Worm (Caenorhabditis elegans) whole organism, L4 larva: Measurements from ENCODE around the gene Y38A10A.11.

ENCODE experiments used
- D1046.2 ChIP-seq: fragments of 200-800 bp; sonication (Bioruptor generic); IDR thresholded peaks from 2 replicates; pipeline ENCODE4 v1.3.6; 2022; ENCODE audit warnings: missing genetic modification characterization, missing compliant biosample characterization
- F10B5.3 ChIP-seq: sonication (generic microtip); optimal IDR thresholded peaks from 2 replicates; lab custom pipeline; 2016; ENCODE audit warnings: mild to moderate bottlenecking, missing genetic modification characterization, missing compliant biosample characterization
- F37D6.2 ChIP-seq: sonication (generic microtip); optimal IDR thresholded peaks from 2 replicates; lab custom pipeline; 2016; ENCODE audit warnings: mild to moderate bottlenecking, missing genetic modification characterization, missing compliant biosample characterization
- R02D3.7 ChIP-seq: fragments of 150-350 bp; sonication (generic microtip); optimal IDR thresholded peaks from 3 replicates; lab custom pipeline; 2014; ENCODE audit warnings: missing biosample characterization, missing genetic modification characterization
- T26A8.4 ChIP-seq: fragments of 200-800 bp; sonication (Bioruptor generic); IDR thresholded peaks from 2 replicates; pipeline ENCODE4 v1.3.6; 2022; ENCODE audit warnings: missing genetic modification characterization, missing compliant biosample characterization
- Y5F2A.4 ChIP-seq: fragments of 200-800 bp; sonication (Bioruptor generic); optimal IDR thresholded peaks from 2 replicates; lab custom pipeline; 2018; ENCODE audit warnings: mild to moderate bottlenecking, missing genetic modification characterization, missing compliant biosample characterization
- Y75B8A.6 ChIP-seq: fragments of 200-800 bp; sonication (Bioruptor generic); IDR thresholded peaks from 2 replicates; pipeline ENCODE4 v1.3.6; 2022; ENCODE audit warnings: missing genetic modification reagents, missing genetic modification characterization, missing compliant biosample characterization
- ZK337.2 ChIP-seq: fragments of 200-800 bp; sonication (Bioruptor generic); IDR thresholded peaks from 2 replicates; pipeline ENCODE4 v1.3.6; 2022; ENCODE audit warnings: missing genetic modification reagents, missing genetic modification characterization, missing compliant biosample characterization
- arid-1 ChIP-seq: fragments of 200-800 bp; sonication (Bioruptor generic); conservative IDR thresholded peaks from 2 replicates; pipeline ENCODE4 v1.3.6; 2022; ENCODE audit warnings: missing genetic modification reagents, missing genetic modification characterization, missing compliant biosample characterization
- ceh-62 ChIP-seq: sonication (generic microtip); optimal IDR thresholded peaks from 2 replicates; lab custom pipeline; 2017; ENCODE audit warnings: missing biosample characterization, missing genetic modification characterization
- ces-1 ChIP-seq: fragments of 150-350 bp; sonication (generic microtip); optimal IDR thresholded peaks from 4 replicates; lab custom pipeline; 2014; ENCODE audit warnings: missing biosample characterization, missing genetic modification reagents, missing genetic modification characterization
- ctbp-1 ChIP-seq: fragments of 200-800 bp; sonication (Bioruptor generic); IDR thresholded peaks from 2 replicates; pipeline ENCODE4 v1.3.6; 2022; ENCODE audit warnings: missing genetic modification reagents, missing genetic modification characterization, missing compliant biosample characterization
- daf-16 ChIP-seq, 3 experiments: sonication (generic microtip); optimal IDR thresholded peaks; 2 replicates each; lab custom pipeline; 2016 to 2017; ENCODE audit warnings: missing genetic modification characterization in 3 of 3, missing genetic modification reagents in 3 of 3, mild to moderate bottlenecking in 2 of 3, missing compliant biosample characterization in 2 of 3, missing biosample characterization in 1 of 3, moderate library complexity in 1 of 3
- daf-19 ChIP-seq: fragments of 200-800 bp; sonication (Bioruptor generic); conservative IDR thresholded peaks from 2 replicates; pipeline ENCODE4 v1.3.6; 2022; ENCODE audit warnings: missing genetic modification characterization, missing compliant biosample characterization
- daf-8 ChIP-seq: fragments of 200-800 bp; sonication (Bioruptor generic); IDR thresholded peaks from 2 replicates; pipeline ENCODE4 v1.3.6; 2022; ENCODE audit warnings: missing genetic modification characterization, missing compliant biosample characterization
- dmd-6 ChIP-seq: fragments of 200-800 bp; sonication (Bioruptor generic); IDR thresholded peaks from 2 replicates; pipeline ENCODE4 v1.3.6; 2022; ENCODE audit warnings: missing genetic modification reagents, missing genetic modification characterization, missing compliant biosample characterization
- dmd-8 ChIP-seq: fragments of 200-800 bp; sonication (Bioruptor generic); IDR thresholded peaks from 2 replicates; pipeline ENCODE4 v1.3.6; 2022; ENCODE audit warnings: missing genetic modification characterization, missing compliant biosample characterization
- dve-1 ChIP-seq: sonication (generic microtip); optimal IDR thresholded peaks from 2 replicates; lab custom pipeline; 2017; ENCODE audit warnings: antibody characterized with exemption, mild to moderate bottlenecking, missing genetic modification characterization, missing compliant biosample characterization; ENCODE audit not compliant: insufficient read depth
- fkh-10 ChIP-seq: fragments of 150-350 bp; optimal IDR thresholded peaks from 2 replicates; lab custom pipeline; 2014; ENCODE audit warnings: missing biosample characterization, missing genetic modification reagents, missing genetic modification characterization
- jun-1 ChIP-seq: fragments of 150-350 bp; optimal IDR thresholded peaks from 2 replicates; lab custom pipeline; 2014; ENCODE audit warnings: missing biosample characterization, missing genetic modification reagents, missing genetic modification characterization
- lin-29 ChIP-seq: fragments of 200-800 bp; sonication (Bioruptor generic); IDR thresholded peaks from 2 replicates; pipeline ENCODE4 v1.3.6; 2022; ENCODE audit warnings: missing genetic modification reagents, missing genetic modification characterization, missing compliant biosample characterization
- lin-39 ChIP-seq: fragments of 150-350 bp; optimal IDR thresholded peaks from 2 replicates; lab custom pipeline; 2014; ENCODE audit warnings: missing biosample characterization, missing genetic modification reagents, missing genetic modification characterization
- lir-3 ChIP-seq: sonication (generic microtip); optimal IDR thresholded peaks from 2 replicates; lab custom pipeline; 2016; ENCODE audit warnings: mild to moderate bottlenecking, missing genetic modification characterization, missing compliant biosample characterization
- mdl-1 ChIP-seq, 2 experiments: fragments of 150-350 bp in 1 of 2; sonication (generic microtip) in 1 of 2; optimal IDR thresholded peaks; 2 replicates each; lab custom pipeline; 2014 to 2017; ENCODE audit warnings: missing biosample characterization in 2 of 2, missing genetic modification characterization in 2 of 2
- mes-2 ChIP-seq: sonication (generic microtip); optimal IDR thresholded peaks from 2 replicates; lab custom pipeline; 2016; ENCODE audit warnings: missing genotype, mild to moderate bottlenecking, missing genetic modification characterization, missing compliant biosample characterization; ENCODE audit not compliant: poor library complexity, severe bottlenecking
- nhr-10 ChIP-seq: fragments of 150-350 bp; optimal IDR thresholded peaks from 2 replicates; lab custom pipeline; 2014; ENCODE audit warnings: missing biosample characterization, missing genetic modification characterization
- nhr-237 ChIP-seq: sonication (generic microtip); optimal IDR thresholded peaks from 2 replicates; lab custom pipeline; 2017; ENCODE audit warnings: missing biosample characterization, missing genetic modification characterization
- nhr-28 ChIP-seq: fragments of 150-350 bp; optimal IDR thresholded peaks from 2 replicates; lab custom pipeline; 2014; ENCODE audit warnings: missing biosample characterization, missing genetic modification characterization
- nhr-42 ChIP-seq: fragments of 200-800 bp; sonication (Bioruptor generic); IDR thresholded peaks from 2 replicates; pipeline ENCODE4 v1.3.6; 2022; ENCODE audit warnings: missing genetic modification characterization, missing compliant biosample characterization
- nhr-76 ChIP-seq: fragments of 150-350 bp; optimal IDR thresholded peaks from 2 replicates; lab custom pipeline; 2014; ENCODE audit warnings: missing biosample characterization, missing genetic modification characterization
- nhr-77 ChIP-seq: fragments of 150-350 bp; optimal IDR thresholded peaks from 2 replicates; lab custom pipeline; 2014; ENCODE audit warnings: missing biosample characterization, missing genetic modification characterization
- pqm-1 ChIP-seq: sonication (generic microtip); optimal IDR thresholded peaks from 2 replicates; lab custom pipeline; 2017; ENCODE audit warnings: missing biosample characterization, missing genetic modification characterization
- rbr-2 ChIP-seq: sonication (generic microtip); optimal IDR thresholded peaks from 2 replicates; lab custom pipeline; 2016; ENCODE audit warnings: missing genotype, missing genetic modification characterization, missing compliant biosample characterization
- set-16 ChIP-seq: fragments of 200-800 bp; sonication (Bioruptor generic); IDR thresholded peaks from 2 replicates; pipeline ENCODE4 v1.3.6; 2022; ENCODE audit warnings: missing genetic modification reagents, missing genetic modification characterization, missing compliant biosample characterization
- skn-1 ChIP-seq: fragments of 150-350 bp; optimal IDR thresholded peaks from 2 replicates; lab custom pipeline; 2014; ENCODE audit warnings: missing biosample characterization, missing genetic modification characterization
- snpc-1.2 ChIP-seq: fragments of 200-800 bp; sonication (Bioruptor generic); IDR thresholded peaks from 2 replicates; pipeline ENCODE4 v1.3.6; 2022; ENCODE audit warnings: missing genetic modification reagents, missing genetic modification characterization, missing compliant biosample characterization
- spr-3 ChIP-seq: fragments of 200-800 bp; sonication (Bioruptor generic); optimal IDR thresholded peaks from 2 replicates; lab custom pipeline; 2018; ENCODE audit warnings: mild to moderate bottlenecking, missing genetic modification characterization, missing compliant biosample characterization
- tag-97 ChIP-seq: fragments of 200-800 bp; sonication (Bioruptor generic); IDR thresholded peaks from 2 replicates; pipeline ENCODE4 v1.3.6; 2022; ENCODE audit warnings: missing genetic modification characterization, missing compliant biosample characterization
- unc-130 ChIP-seq: sonication (generic microtip); optimal IDR thresholded peaks from 2 replicates; lab custom pipeline; 2016; ENCODE audit warnings: missing genetic modification reagents, missing genetic modification characterization, missing compliant biosample characterization
- unc-39 ChIP-seq: sonication (generic microtip); optimal IDR thresholded peaks from 2 replicates; lab custom pipeline; 2017; ENCODE audit warnings: missing biosample characterization, missing genetic modification characterization
- unc-62 ChIP-seq, 3 experiments: fragments of 150-350 bp in 1 of 3; sonication (generic microtip); optimal IDR thresholded peaks in 2 of 3; peaks in 1 of 3; 1 replicate in 1 of 3; 2 replicates in 2 of 3; lab custom pipeline; 2014 to 2017; ENCODE audit warnings: missing biosample characterization in 3 of 3, missing genetic modification characterization in 3 of 3, missing genetic modification reagents in 3 of 3, missing genotype in 1 of 3
- vab-7 ChIP-seq: fragments of 200-800 bp; sonication (Bioruptor generic); IDR thresholded peaks from 2 replicates; pipeline ENCODE4 v1.3.6; 2022; ENCODE audit warnings: missing genetic modification reagents, missing genetic modification characterization, missing compliant biosample characterization
- zfp-2 ChIP-seq: sonication (generic microtip); optimal IDR thresholded peaks from 2 replicates; lab custom pipeline; 2016; ENCODE audit warnings: mild to moderate bottlenecking, missing genetic modification characterization, missing compliant biosample characterization
- zfp-3 ChIP-seq: fragments of 200-800 bp; sonication (Bioruptor generic); conservative IDR thresholded peaks from 2 replicates; pipeline ENCODE4 v1.3.6; 2022; ENCODE audit warnings: missing genetic modification reagents, missing genetic modification characterization, missing compliant biosample characterization
- zip-2 ChIP-seq: fragments of 150-350 bp; optimal IDR thresholded peaks from 2 replicates; lab custom pipeline; 2014; ENCODE audit warnings: missing biosample characterization, missing genetic modification characterization
- ztf-11 ChIP-seq: fragments of 150-350 bp; optimal IDR thresholded peaks from 2 replicates; lab custom pipeline; 2014; ENCODE audit warnings: missing biosample characterization, missing genetic modification characterization

Y38A10A.11 gene

ce11 chrV:6101243-6101898 lies 2.0 kb downstream of the Y38A10A.11 start:
- peak in 1 of 2 experiments; percentile 49 for TF ChIP-seq unc-62 (GFP tag; optimal IDR thresholded peaks at IDR 0.05 in 1 of 2; lab: Kevin White, UChicago)
- no peak for TF ChIP-seq unc-62 (tag; optimal IDR thresholded peaks at IDR 0.05; lab: Kevin White, UChicago)
- TF ChIP-seq daf-19 (GFP tag; lab: Robert Waterston, UW), result no peak
- peak; percentile 43 for TF ChIP-seq dve-1 (tag; lab: Kevin White, UChicago)
- TF ChIP-seq daf-16 (GFP tag; optimal IDR thresholded peaks at IDR 0.05; lab: Kevin White, UChicago), result no peak
- peak; percentile 74 for TF ChIP-seq daf-16 (tag; optimal IDR thresholded peaks at IDR 0.05; lab: Kevin White, UChicago)
- no peak for TF ChIP-seq ces-1 (GFP tag; lab: Kevin White, UChicago)
- TF ChIP-seq nhr-28 (tag; lab: Kevin White, UChicago), result peak; percentile 17
- no peak for TF ChIP-seq dmd-8 (GFP tag; lab: Robert Waterston, UW)
- no peak for TF ChIP-seq jun-1 (tag; lab: Kevin White, UChicago)
- peak; percentile 39 for TF ChIP-seq pqm-1 (tag; lab: Kevin White, UChicago)
- TF ChIP-seq vab-7 (GFP tag; lab: Robert Waterston, UW), result no peak

DNA sequence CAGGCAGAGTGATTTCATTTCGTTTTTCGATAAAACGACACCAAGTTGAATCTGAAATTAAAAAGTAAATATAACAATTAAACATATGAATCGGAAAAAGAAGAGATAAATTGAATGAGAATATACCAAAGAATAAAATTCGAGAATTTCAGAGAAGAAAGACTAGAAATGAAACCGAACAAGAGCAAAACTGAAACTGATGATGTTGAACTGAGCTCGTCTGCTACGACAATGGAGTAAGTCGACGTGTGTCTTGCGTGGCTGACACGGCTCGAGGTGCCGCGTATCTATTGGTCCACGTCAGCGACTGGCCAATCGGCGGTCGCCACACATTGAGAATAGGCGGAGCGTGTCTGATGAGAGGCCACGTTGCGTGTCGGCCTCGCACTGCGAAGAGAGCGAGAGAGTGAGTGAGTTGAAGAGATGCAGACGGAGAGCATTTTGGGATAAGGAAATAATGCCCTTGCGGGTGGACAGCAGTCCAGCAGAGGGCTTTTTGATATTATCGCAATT lies 2.8 kb downstream of the Y38A10A.11 start, which contains the start of gene crt-1:
crt-1 (minus strand) TSS at position 51 of the 513 bp plus-strand sequence.
- TF ChIP-seq ztf-11 (tag; lab: Kevin White, UChicago) (no peak), daf-19 (GFP tag; lab: Robert Waterston, UW) (no peak), daf-8 (no peak), F37D6.2 (tag; lab: Kevin White, UChicago) (peak; percentile 84), spr-3 (GFP tag; lab: Kevin White, UChicago) (peak; percentile 77), vab-7 (GFP tag; lab: Robert Waterston, UW) (peak; percentile 49), snpc-1.2 (peak; percentile 41; the same call in 1 of the 2 replicates), Y75B8A.6 (no peak), unc-62 (GFP tag; optimal IDR thresholded peaks at IDR 0.05 in 1 of 2; lab: Kevin White, UChicago) (peak in 1 of 2 experiments; percentile 98), unc-62 (tag; optimal IDR thresholded peaks at IDR 0.05; lab: Kevin White, UChicago) (no peak), mes-2 (tag; lab: Kevin White, UChicago) (peak; percentile 90), lir-3 (tag; lab: Kevin White, UChicago) (peak; percentile 20), unc-39 (no peak), rbr-2 (peak; percentile 93), zip-2 (tag; lab: Kevin White, UChicago) (no peak), zfp-2 (tag; lab: Kevin White, UChicago) (peak; percentile 32), lin-39 (tag; lab: Kevin White, UChicago) (no peak), skn-1 (no peak), zfp-3 (GFP tag; lab: Robert Waterston, UW) (peak; percentile 81; the same call in 1 of the 2 replicates), F10B5.3 (tag; lab: Kevin White, UChicago) (peak; percentile 85), ZK337.2 (GFP tag; lab: Robert Waterston, UW) (no peak), dmd-6 (GFP tag; lab: Robert Waterston, UW) (peak; percentile 96), T26A8.4 (GFP tag; lab: Robert Waterston, UW) (peak; percentile 92), lin-29 (GFP tag; lab: Robert Waterston, UW) (peak; percentile 60; the same call in 1 of the 2 replicates), nhr-77 (peak; percentile 9), nhr-76 (tag; lab: Kevin White, UChicago) (no peak), Y5F2A.4 (GFP tag; lab: Kevin White, UChicago) (no peak), R02D3.7 (tag; lab: Kevin White, UChicago) (no peak), D1046.2 (GFP tag; lab: Robert Waterston, UW) (peak; percentile 86; the same call in 1 of the 2 replicates), nhr-42 (peak; percentile 86), fkh-10 (GFP tag; lab: Kevin White, UChicago) (no peak), nhr-10 (tag; lab: Kevin White, UChicago) (no peak), set-16 (GFP tag; lab: Robert Waterston, UW) (peak; percentile 91), tag-97 (no peak), ceh-62 (tag; lab: Kevin White, UChicago) (no peak), nhr-28 (tag; lab: Kevin White, UChicago) (peak; percentile 75), nhr-237 (tag; lab: Kevin White, UChicago) (no peak), unc-130 (no peak), ctbp-1 (peak; percentile 86), mdl-1 (tag; optimal IDR thresholded peaks at IDR 0.05; lab: Kevin White, UChicago) (peak in 1 of 2 experiments; percentile 90), arid-1 (GFP tag; lab: Robert Waterston, UW) (0 out of 2 replicates have a peak, but pooled peaks have one; percentile 74)
